Worm (Caenorhabditis elegans) whole organism, young adult: ENCODE results near the gene W06D11.1.

ENCODE experiments used
- B0035.1 ChIP-seq: sonication (generic microtip); optimal IDR thresholded peaks from 2 replicates; lab custom pipeline; 2016; ENCODE audit warnings: missing genetic modification characterization, mild to moderate bottlenecking, missing compliant biosample characterization, missing genotype, missing genetic modification reagents
- F23B12.7 ChIP-seq: sonication (generic microtip); optimal IDR thresholded peaks from 2 replicates; lab custom pipeline; 2017; ENCODE audit warnings: missing genetic modification characterization, mild to moderate bottlenecking, missing compliant biosample characterization, antibody characterized with exemption, moderate library complexity; ENCODE audit not compliant: insufficient read depth
- Y79H2A.3 ChIP-seq: fragments of 200-800 bp; sonication (Bioruptor generic); conservative IDR thresholded peaks from 2 replicates; pipeline ENCODE4 v1.3.6; 2022; ENCODE audit warnings: missing genetic modification reagents, missing genetic modification characterization, missing compliant biosample characterization
- ama-1 ChIP-seq, 3 experiments: fragments of 150-350 bp in 1 of 3; sonication (generic microtip) in 2 of 3; optimal IDR thresholded peaks; 2 replicates each; lab custom pipeline; 2014 to 2018; ENCODE audit warnings: missing biosample characterization in 2 of 3, missing genetic modification characterization in 2 of 3, missing genetic modification reagents in 2 of 3
- ceh-40 ChIP-seq: fragments of 200-800 bp; sonication (Bioruptor generic); IDR thresholded peaks from 2 replicates; pipeline ENCODE4 v1.3.6; 2022; ENCODE audit warnings: missing genetic modification characterization, missing compliant biosample characterization
- ceh-91 ChIP-seq: fragments of 200-800 bp; sonication (Bioruptor generic); IDR thresholded peaks from 2 replicates; pipeline ENCODE4 v1.3.6; 2022; ENCODE audit warnings: missing genetic modification reagents, missing genetic modification characterization, missing compliant biosample characterization
- egl-44 ChIP-seq: fragments of 200-800 bp; sonication (Bioruptor generic); IDR thresholded peaks from 2 replicates; pipeline ENCODE4 v1.3.6; 2022; ENCODE audit warnings: missing genetic modification reagents, missing genetic modification characterization, missing compliant biosample characterization
- fkh-3 ChIP-seq: sonication (generic microtip); optimal IDR thresholded peaks from 2 replicates; lab custom pipeline; 2016; ENCODE audit warnings: mild to moderate bottlenecking, missing genetic modification characterization, missing compliant biosample characterization
- nhr-90 ChIP-seq: sonication (generic microtip); optimal IDR thresholded peaks from 2 replicates; lab custom pipeline; 2016; ENCODE audit warnings: missing genotype, mild to moderate bottlenecking, missing genetic modification characterization, missing compliant biosample characterization
- rcor-1 ChIP-seq: fragments of 200-800 bp; sonication (Bioruptor generic); IDR thresholded peaks from 2 replicates; pipeline ENCODE4 v1.3.6; 2022; ENCODE audit warnings: missing genetic modification reagents, missing genetic modification characterization, missing compliant biosample characterization
- unc-62 ChIP-seq: fragments of 150-350 bp; optimal IDR thresholded peaks from 2 replicates; lab custom pipeline; 2014; ENCODE audit warnings: missing biosample characterization, missing genetic modification reagents, missing genetic modification characterization
- xnd-1 ChIP-seq: sonication (generic microtip); optimal IDR thresholded peaks from 2 replicates; lab custom pipeline; 2016; ENCODE audit warnings: missing genotype, missing genetic modification reagents, missing genetic modification characterization, missing compliant biosample characterization

ce11 chrX:12294263-12294662 lies at the start of gene W06D11.1:
- no peak for TF ChIP-seq ceh-40 (GFP tag; lab: Robert Waterston, UW)
- no peak for TF ChIP-seq fkh-3 (tag; lab: Kevin White, UChicago)
- TF ChIP-seq B0035.1 (tag; lab: Kevin White, UChicago) = no peak
- no peak for TF ChIP-seq Y79H2A.3
- TF ChIP-seq unc-62 (GFP tag; lab: Kevin White, UChicago) = no peak
- no peak for TF ChIP-seq xnd-1 (tag; lab: Kevin White, UChicago)
- no peak for TF ChIP-seq nhr-90 (tag; lab: Kevin White, UChicago)
- TF ChIP-seq egl-44 (GFP tag; lab: Robert Waterston, UW) = no peak
- no peak for TF ChIP-seq ceh-91
- TF ChIP-seq ama-1 (optimal IDR thresholded peaks at IDR 0.05; lab: Kevin White, UChicago) = no peak
- TF ChIP-seq ama-1 (GFP tag; optimal IDR thresholded peaks at IDR 0.05; lab: Kevin White, UChicago) = no peak
- TF ChIP-seq F23B12.7 (tag; lab: Kevin White, UChicago) = no peak
- TF ChIP-seq rcor-1 (GFP tag; lab: Robert Waterston, UW) = no peak
